Fruit fly (Drosophila melanogaster) whole organism, embryonic: ENCODE measurements around the gene CG14805.
A peak's percentile ranks its signal among the peaks of the same experiment; 100 is the strongest.

Source experiments
- Antp ChIP-seq: fragments of 200-800 bp; sonication (Bioruptor generic); optimal IDR thresholded peaks from 3 replicates; lab custom pipeline; 2016; ENCODE audit warnings: missing biosample characterization, missing genetic modification characterization
- CG1024 ChIP-seq: fragments of 200-800 bp; sonication (Bioruptor generic); IDR thresholded peaks from 2 replicates; pipeline ENCODE4 v1.3.6; 2022; ENCODE audit warnings: missing biosample characterization, missing genetic modification characterization
- CG10654 ChIP-seq: fragments of 200-800 bp; sonication (Bioruptor generic); optimal IDR thresholded peaks from 2 replicates; lab custom pipeline; 2016; ENCODE audit warnings: missing biosample characterization, missing genetic modification characterization
- CG14710 ChIP-seq: fragments of 200-800 bp; sonication (Bioruptor generic); optimal IDR thresholded peaks from 3 replicates; lab custom pipeline; 2019; ENCODE audit warnings: missing biosample characterization, mild to moderate bottlenecking, missing genetic modification characterization, moderate library complexity
- CG15073 ChIP-seq: fragments of 200-800 bp; sonication (Bioruptor generic); optimal IDR thresholded peaks from 2 replicates; lab custom pipeline; 2016; ENCODE audit warnings: missing biosample characterization, missing genetic modification characterization
- CG15479 ChIP-seq: fragments of 200-800 bp; sonication (Bioruptor generic); optimal IDR thresholded peaks from 3 replicates; lab custom pipeline; 2019; ENCODE audit warnings: missing biosample characterization, mild to moderate bottlenecking, missing genetic modification characterization, moderate library complexity
- CG15514 ChIP-seq: fragments of 200-800 bp; sonication (Bioruptor generic); optimal IDR thresholded peaks from 3 replicates; lab custom pipeline; 2017; ENCODE audit warnings: missing biosample characterization, missing genetic modification characterization, mild to moderate bottlenecking, moderate library complexity, missing genetic modification reagents
- CG16863 ChIP-seq: fragments of 200-800 bp; sonication (Bioruptor generic); optimal IDR thresholded peaks from 3 replicates; lab custom pipeline; 2016; ENCODE audit warnings: missing biosample characterization, missing genetic modification characterization
- CG17802 ChIP-seq: fragments of 200-800 bp; sonication (Bioruptor generic); optimal IDR thresholded peaks from 2 replicates; lab custom pipeline; 2018; ENCODE audit warnings: missing biosample characterization, mild to moderate bottlenecking, missing genetic modification characterization, moderate library complexity
- CG1832 ChIP-seq: fragments of 200-800 bp; sonication (Bioruptor generic); optimal IDR thresholded peaks from 2 replicates; lab custom pipeline; 2017; ENCODE audit warnings: missing biosample characterization, mild to moderate bottlenecking, missing genetic modification characterization, inconsistent platforms
- CG2120 ChIP-seq: fragments of 200-800 bp; sonication (Bioruptor generic); optimal IDR thresholded peaks from 3 replicates; lab custom pipeline; 2016; ENCODE audit warnings: missing biosample characterization, missing genetic modification characterization
- CG2875 ChIP-seq: fragments of 200-800 bp; sonication (Bioruptor generic); optimal IDR thresholded peaks from 2 replicates; lab custom pipeline; 2017; ENCODE audit warnings: missing biosample characterization, mild to moderate bottlenecking, missing genetic modification characterization, missing genetic modification reagents
- CG3163 ChIP-seq: fragments of 200-800 bp; sonication (Bioruptor generic); optimal IDR thresholded peaks from 3 replicates; lab custom pipeline; 2016; ENCODE audit warnings: missing biosample characterization, missing genetic modification characterization
- CG3847 ChIP-seq: fragments of 200-800 bp; sonication (Bioruptor generic); IDR thresholded peaks from 2 replicates; pipeline ENCODE4 v1.3.6; 2022; ENCODE audit warnings: missing biosample characterization, missing genetic modification characterization
- CG43689 ChIP-seq: fragments of 200-800 bp; sonication (Bioruptor generic); IDR thresholded peaks from 2 replicates; pipeline ENCODE4 v1.3.6; 2022; ENCODE audit warnings: missing biosample characterization, missing genetic modification characterization
- CG4617 ChIP-seq: fragments of 200-800 bp; sonication (Bioruptor generic); optimal IDR thresholded peaks from 3 replicates; lab custom pipeline; 2016; ENCODE audit warnings: missing biosample characterization, missing genetic modification characterization, borderline replicate concordance
- CG7928 ChIP-seq: fragments of 200-800 bp; sonication (Bioruptor generic); optimal IDR thresholded peaks from 2 replicates; lab custom pipeline; 2017; ENCODE audit warnings: missing biosample characterization, mild to moderate bottlenecking, missing genetic modification characterization
- CoRest ChIP-seq: fragments of 200-800 bp; sonication (Bioruptor generic); optimal IDR thresholded peaks from 3 replicates; lab custom pipeline; 2018; ENCODE audit warnings: missing biosample characterization, mild to moderate bottlenecking, missing genetic modification characterization, moderate library complexity
- Dll ChIP-seq: fragments of 200-800 bp; sonication (Bioruptor generic); IDR thresholded peaks from 4 replicates; pipeline ENCODE4 v1.3.6; 2022; ENCODE audit warnings: missing biosample characterization, missing genetic modification characterization; ENCODE audit not compliant: partially characterized antibody
- Dp ChIP-seq: fragments of 200-800 bp; sonication (Bioruptor generic); optimal IDR thresholded peaks from 2 replicates; lab custom pipeline; 2018; ENCODE audit warnings: missing biosample characterization, mild to moderate bottlenecking, missing genetic modification characterization, moderate library complexity
- Gug ChIP-seq: fragments of 200-800 bp; sonication (Bioruptor generic); IDR thresholded peaks from 4 replicates; pipeline ENCODE4 v1.3.6; 2022; ENCODE audit warnings: missing biosample characterization, missing genetic modification characterization
- Hr78 ChIP-seq, 2 experiments: fragments of 200-800 bp in 1 of 2; fragments of >200 bp in 1 of 2; sonication (Bioruptor generic) in 1 of 2; optimal IDR thresholded peaks; 2 replicates each; lab custom pipeline; 2017 to 2019; ENCODE audit warnings: missing biosample characterization in 2 of 2, missing genetic modification characterization in 2 of 2, mild to moderate bottlenecking in 1 of 2, moderate library complexity in 1 of 2
- Lhr ChIP-seq: fragments of 200-800 bp; sonication (Bioruptor generic); optimal IDR thresholded peaks from 3 replicates; lab custom pipeline; 2017; ENCODE audit warnings: mild to moderate bottlenecking, missing biosample characterization, missing genetic modification reagents, missing genetic modification characterization
- MBD-R2 ChIP-seq: fragments of 200-800 bp; sonication (Bioruptor generic); IDR thresholded peaks from 2 replicates; pipeline ENCODE4 v1.3.6; 2022; ENCODE audit warnings: missing biosample characterization, missing genetic modification characterization
- MESR4 ChIP-seq: fragments of 200-800 bp; sonication (Bioruptor generic); optimal IDR thresholded peaks from 2 replicates; lab custom pipeline; 2018; ENCODE audit warnings: missing biosample characterization, mild to moderate bottlenecking, missing genetic modification characterization, moderate library complexity
- Myb ChIP-seq: fragments of 200-800 bp; sonication (Bioruptor generic); optimal IDR thresholded peaks from 2 replicates; lab custom pipeline; 2016; ENCODE audit warnings: missing biosample characterization, missing genetic modification characterization
- Sry-δ ChIP-seq: fragments of 200-800 bp; sonication (Bioruptor generic); optimal IDR thresholded peaks from 2 replicates; lab custom pipeline; 2016; ENCODE audit warnings: missing biosample characterization, missing genetic modification characterization
- Usf ChIP-seq: fragments of 200-800 bp; sonication (Bioruptor generic); optimal IDR thresholded peaks from 2 replicates; lab custom pipeline; 2017; ENCODE audit warnings: missing genotype, missing biosample characterization, missing genetic modification characterization
- amos ChIP-seq: fragments of 200-800 bp; sonication (Bioruptor generic); IDR thresholded peaks from 2 replicates; pipeline ENCODE4 v1.3.6; 2022; ENCODE audit warnings: missing biosample characterization, missing genetic modification characterization; ENCODE audit not compliant: partially characterized antibody
- ara ChIP-seq: fragments of 200-800 bp; sonication (Bioruptor generic); IDR thresholded peaks from 2 replicates; pipeline ENCODE4 v1.3.6; 2022; ENCODE audit warnings: missing biosample characterization, missing genetic modification characterization
- az2 ChIP-seq: fragments of 200-800 bp; sonication (Bioruptor generic); optimal IDR thresholded peaks from 3 replicates; lab custom pipeline; 2016; ENCODE audit warnings: missing biosample characterization, missing genetic modification characterization
- bsh ChIP-seq, 2 experiments: fragments of 200-800 bp; sonication (Bioruptor generic); optimal IDR thresholded peaks; 2 replicates each; lab custom pipeline; 2017 to 2018; ENCODE audit warnings: mild to moderate bottlenecking in 2 of 2, missing biosample characterization in 2 of 2, missing genetic modification characterization in 2 of 2, moderate library complexity in 1 of 2
- cas ChIP-seq: fragments of 200-800 bp; sonication (Bioruptor generic); IDR thresholded peaks from 2 replicates; pipeline ENCODE4 v1.3.6; 2022; ENCODE audit warnings: missing biosample characterization, missing genetic modification characterization
- crc ChIP-seq: fragments of 200-800 bp; sonication (Bioruptor generic); optimal IDR thresholded peaks from 2 replicates; lab custom pipeline; 2016; ENCODE audit warnings: missing biosample characterization, missing genetic modification characterization
- cwo ChIP-seq: fragments of 200-800 bp; sonication (Bioruptor generic); optimal IDR thresholded peaks from 3 replicates; lab custom pipeline; 2017; ENCODE audit warnings: missing biosample characterization, missing genetic modification characterization, mild to moderate bottlenecking, moderate library complexity, missing genetic modification reagents
- dysf ChIP-seq: fragments of 200-800 bp; sonication (Bioruptor generic); IDR thresholded peaks from 3 replicates; pipeline ENCODE4 v1.3.6; 2022; ENCODE audit warnings: missing biosample characterization, missing genetic modification characterization
- eyg ChIP-seq: fragments of 200-800 bp; sonication (Bioruptor generic); optimal IDR thresholded peaks from 3 replicates; lab custom pipeline; 2016; ENCODE audit warnings: missing biosample characterization, missing genetic modification characterization
- fd96Cb ChIP-seq: fragments of 200-800 bp; sonication (Bioruptor generic); optimal IDR thresholded peaks from 2 replicates; lab custom pipeline; 2018; ENCODE audit warnings: missing biosample characterization, mild to moderate bottlenecking, missing genetic modification characterization, moderate library complexity
- her ChIP-seq: fragments of 200-800 bp; sonication (Bioruptor generic); optimal IDR thresholded peaks from 2 replicates; lab custom pipeline; 2016; ENCODE audit warnings: missing biosample characterization, missing genetic modification characterization
- hth ChIP-seq: fragments of >200 bp; optimal IDR thresholded peaks from 2 replicates; lab custom pipeline; 2017; ENCODE audit warnings: inconsistent platforms
- ind ChIP-seq: fragments of 200-800 bp; sonication (Bioruptor generic); optimal IDR thresholded peaks from 3 replicates; lab custom pipeline; 2016; ENCODE audit warnings: missing biosample characterization, missing genetic modification characterization
- lola ChIP-seq, 3 experiments: fragments of >200 bp in 2 of 3; fragments of 200-800 bp in 1 of 3; sonication (Bioruptor generic) in 1 of 3; optimal IDR thresholded peaks; 2 replicates each; lab custom pipeline; 2017 to 2019; ENCODE audit warnings: missing biosample characterization in 3 of 3, missing genetic modification characterization in 3 of 3, mild to moderate bottlenecking in 1 of 3, moderate library complexity in 1 of 3
- pan ChIP-seq, 4 experiments: fragments of >200 bp in 3 of 4; fragments of 200-800 bp in 1 of 4; sonication (Bioruptor generic) in 1 of 4; optimal IDR thresholded peaks in 3 of 4; IDR thresholded peaks in 1 of 4; 2 replicates each; pipeline versions ENCODE4 v1.3.6 to Lab custom; 2017 to 2022; ENCODE audit warnings: missing biosample characterization in 2 of 4, missing genetic modification characterization in 2 of 4, mixed read lengths in 1 of 4
- pum ChIP-seq: fragments of 200-800 bp; sonication (Bioruptor generic); optimal IDR thresholded peaks from 2 replicates; lab custom pipeline; 2016; ENCODE audit warnings: missing biosample characterization, missing genetic modification characterization
- pzg ChIP-seq: fragments of 200-800 bp; sonication (Bioruptor generic); optimal IDR thresholded peaks from 3 replicates; lab custom pipeline; 2018; ENCODE audit warnings: missing biosample characterization, mild to moderate bottlenecking, missing genetic modification characterization, moderate library complexity
- salm ChIP-seq: fragments of 200-800 bp; sonication (Bioruptor generic); optimal IDR thresholded peaks from 2 replicates; lab custom pipeline; 2018; ENCODE audit warnings: missing biosample characterization, mild to moderate bottlenecking, missing genetic modification characterization
- seq ChIP-seq: fragments of 200-800 bp; sonication (Bioruptor generic); IDR thresholded peaks from 2 replicates; pipeline ENCODE4 v1.3.6; 2022; ENCODE audit warnings: missing biosample characterization, missing genetic modification characterization
- sima ChIP-seq: fragments of 200-800 bp; sonication (Bioruptor generic); optimal IDR thresholded peaks from 2 replicates; lab custom pipeline; 2016; ENCODE audit warnings: missing biosample characterization, missing genetic modification characterization
- sob ChIP-seq: fragments of 200-800 bp; sonication (Bioruptor generic); IDR thresholded peaks from 2 replicates; pipeline ENCODE4 v1.3.6; 2022; ENCODE audit warnings: missing biosample characterization, missing genetic modification characterization
- tio ChIP-seq: fragments of 200-800 bp; sonication (Bioruptor generic); optimal IDR thresholded peaks from 2 replicates; lab custom pipeline; 2017; ENCODE audit warnings: missing biosample characterization, missing genetic modification characterization, inconsistent platforms

Gene CG14805

dm6 chrX:1901605-1902136, 24.6 kb downstream of the CG14805 start, which contains the start of gene Ldaf1:
Gene Ldaf1, minus strand, starts transcription at chrX:1901911.
- TF ChIP-seq bsh (GFP tag; optimal IDR thresholded peaks at IDR 0.05; lab: Kevin White, UChicago) = no peak
- peak; percentile 21 for TF ChIP-seq CG4617 (GFP tag; lab: Kevin White, UChicago)
- TF ChIP-seq cwo = no peak
- no peak for TF ChIP-seq CG1832
- no peak for TF ChIP-seq CG3847 (GFP tag; lab: Robert Waterston, UW)
- TF ChIP-seq CG1024 = no peak
- no peak for TF ChIP-seq sima
- TF ChIP-seq Myb (GFP tag; lab: Kevin White, UChicago) = peak; percentile 55
- TF ChIP-seq CG7928 (GFP tag; lab: Kevin White, UChicago) = peak; percentile 87
- TF ChIP-seq Lhr (GFP tag; lab: Kevin White, UChicago) = no peak
- no peak for TF ChIP-seq CoRest (tag; lab: Kevin White, UChicago)
- TF ChIP-seq Hr78 (GFP tag; optimal IDR thresholded peaks at IDR 0.05; lab: Kevin White, UChicago) = peak in 1 of 2 experiments; percentile 55
- TF ChIP-seq amos (GFP tag; lab: Robert Waterston, UW) = no peak
- no peak for TF ChIP-seq tio (GFP tag; lab: Kevin White, UChicago)
- TF ChIP-seq ara (GFP tag; lab: Robert Waterston, UW) = no peak
- no peak for TF ChIP-seq CG15073
- TF ChIP-seq CG10654 (GFP tag; lab: Kevin White, UChicago) = no peak
- TF ChIP-seq pum (GFP tag; lab: Kevin White, UChicago) = no peak
- TF ChIP-seq Usf (GFP tag; lab: Kevin White, UChicago) = no peak
- TF ChIP-seq az2 (GFP tag; lab: Kevin White, UChicago) = no peak
- no peak for TF ChIP-seq fd96Cb (tag; lab: Kevin White, UChicago)
- no peak for TF ChIP-seq CG43689 (GFP tag; lab: Robert Waterston, UW)
- TF ChIP-seq eyg = no peak
- peak; percentile 7 for TF ChIP-seq CG2120 (GFP tag; lab: Kevin White, UChicago)
- peak; percentile 5 for TF ChIP-seq Sry-δ (GFP tag; lab: Kevin White, UChicago)
- no peak for TF ChIP-seq salm (tag; lab: Kevin White, UChicago)
- no peak for TF ChIP-seq seq
- TF ChIP-seq MBD-R2 (GFP tag; lab: Robert Waterston, UW) = peak; percentile 65
- no peak for TF ChIP-seq crc (GFP tag; lab: Kevin White, UChicago)
- no peak for TF ChIP-seq her (GFP tag; lab: Kevin White, UChicago)
- TF ChIP-seq MESR4 (GFP tag; lab: Kevin White, UChicago) = peak; percentile 20
- no peak for TF ChIP-seq CG15479 (GFP tag; lab: Kevin White, UChicago)
- no peak for TF ChIP-seq cas (GFP tag; lab: Robert Waterston, UW)
- TF ChIP-seq Dp (GFP tag; lab: Kevin White, UChicago) = peak; percentile 54
- no peak for TF ChIP-seq Gug (GFP tag; lab: Robert Waterston, UW)
- TF ChIP-seq CG2875 (GFP tag; lab: Kevin White, UChicago) = no peak
- TF ChIP-seq pzg (GFP tag; lab: Kevin White, UChicago) = peak; percentile 33
- TF ChIP-seq pan (optimal IDR thresholded peaks at IDR 0.05; lab: Kevin White, UChicago) = no peak
- TF ChIP-seq pan (GFP tag; optimal IDR thresholded peaks at IDR 0.05 in 1 of 2, IDR thresholded peaks at IDR 0.05 in 1 of 2) = no peak
- TF ChIP-seq Antp (GFP tag; lab: Kevin White, UChicago) = no peak
- no peak for TF ChIP-seq CG16863
- TF ChIP-seq hth (lab: Kevin White, UChicago) = no peak
- no peak for TF ChIP-seq lola (GFP tag; optimal IDR thresholded peaks at IDR 0.05; lab: Kevin White, UChicago)
- TF ChIP-seq CG3163 (GFP tag; lab: Kevin White, UChicago) = no peak
- TF ChIP-seq CG14710 = peak; percentile 22
- TF ChIP-seq dysf (GFP tag; lab: Robert Waterston, UW) = no peak
- TF ChIP-seq sob (GFP tag; lab: Robert Waterston, UW) = no peak
- TF ChIP-seq Dll (GFP tag; lab: Robert Waterston, UW) = 0 out of 4 replicates have a peak, but pooled peaks have one; percentile 25
- TF ChIP-seq CG17802 (tag; lab: Kevin White, UChicago) = no peak
- no peak for TF ChIP-seq ind (GFP tag; lab: Kevin White, UChicago)
- TF ChIP-seq CG15514 = peak; percentile 69
